Worm (Caenorhabditis elegans) whole organism, L4/young adult: Measurements from ENCODE around the gene F41F3.3.

Experiments
- W03F9.2 ChIP-seq: fragments of 150-350 bp; optimal IDR thresholded peaks from 2 replicates; lab custom pipeline; 2014; ENCODE audit warnings: missing biosample characterization, missing genetic modification characterization
- dao-5 ChIP-seq: sonication (generic microtip); optimal IDR thresholded peaks from 2 replicates; lab custom pipeline; 2016; ENCODE audit warnings: missing genotype, missing genetic modification characterization, moderate library complexity, missing compliant biosample characterization
- him-1 ChIP-seq: sonication (generic microtip); optimal IDR thresholded peaks from 2 replicates; lab custom pipeline; 2016; ENCODE audit warnings: missing genotype, missing genetic modification reagents, missing genetic modification characterization, missing compliant biosample characterization

DNA sequence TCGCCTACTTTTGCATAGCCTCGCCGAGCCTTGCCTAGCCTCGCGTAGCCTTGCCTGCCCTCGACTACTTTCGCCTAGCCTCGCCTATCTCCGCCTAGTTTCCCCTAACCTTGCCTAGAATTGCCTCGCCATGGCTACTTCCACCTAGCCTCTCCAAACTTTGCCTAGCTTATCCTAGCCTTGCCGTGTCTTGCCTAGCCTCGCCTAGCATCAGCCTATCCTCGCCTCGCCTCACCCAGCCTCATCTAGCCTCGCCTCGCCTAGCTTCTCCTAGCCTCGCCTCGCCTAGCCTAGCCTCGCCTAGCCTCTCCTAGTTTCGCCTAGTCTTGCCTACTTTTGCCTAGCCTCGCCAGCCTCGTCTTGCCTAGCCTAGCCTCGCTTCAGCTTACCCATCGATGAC lies 19.0 kb upstream of the F41F3.3 start:
- TF ChIP-seq dao-5 = no peak
- no peak for TF ChIP-seq him-1 (tag; lab: Kevin White, UChicago)
- TF ChIP-seq W03F9.2 = no peak
